Fruit fly (Drosophila melanogaster) Kc167 (cell line): Measurements from ENCODE around the gene CG9109.

Experiments used
- Sin3A ChIP-seq: fragments of >200 bp; optimal IDR thresholded peaks from 2 replicates; lab custom pipeline; 2018; ENCODE audit warnings: missing external identifiers
- insv ChIP-seq: fragments of >200 bp; optimal IDR thresholded peaks from 3 replicates; lab custom pipeline; 2018; ENCODE audit warnings: missing external identifiers

dm6 chr2L:5983236-5983635, 51.0 kb downstream of the CG9109 start:
- TF ChIP-seq Sin3A (lab: Kevin White, UChicago) (no peak), insv (lab: Kevin White, UChicago) (no peak)
